Worm (Caenorhabditis elegans): Measurements from ENCODE around the gene asp-13.

The asp-13 gene

ce11 chrV:8609776-8610529 lies 33.0 kb downstream of the asp-13 start (continued):
- TF ChIP-seq xnd-1 (tag; optimal IDR thresholded peaks at IDR 0.05): no peak
- peak; percentile 38 for TF ChIP-seq chd-7 (tag; optimal IDR thresholded peaks at IDR 0.05)
- TF ChIP-seq ceh-91 (GFP tag; IDR thresholded peaks at IDR 0.05): no peak
- no peak for TF ChIP-seq let-607 (tag; optimal IDR thresholded peaks at IDR 0.05)
- TF ChIP-seq lin-40 (tag; optimal IDR thresholded peaks at IDR 0.05): no peak
- no peak for TF ChIP-seq nhr-90 (tag; optimal IDR thresholded peaks at IDR 0.05)
- TF ChIP-seq B0336.3 (GFP tag; IDR thresholded peaks at IDR 0.05): no peak
- TF ChIP-seq efl-1 (GFP tag; optimal IDR thresholded peaks at IDR 0.05): no peak
- no peak for TF ChIP-seq B0019.2 (GFP tag; conservative IDR thresholded peaks at IDR 0.05)
- no peak for TF ChIP-seq cebp-1 (GFP tag; IDR thresholded peaks at IDR 0.05)
- TF ChIP-seq cebp-1 (tag; optimal IDR thresholded peaks at IDR 0.05): peak; percentile 36
- TF ChIP-seq Y95B8A.8 (GFP tag; IDR thresholded peaks at IDR 0.05): no peak
- TF ChIP-seq Y53F4B.3 (GFP tag; IDR thresholded peaks at IDR 0.05): no peak
- TF ChIP-seq dpff-1 (tag; optimal IDR thresholded peaks at IDR 0.05): no peak
- TF ChIP-seq tbp1 (GFP tag; optimal IDR thresholded peaks at IDR 0.05): no peak
- no peak for TF ChIP-seq him-1 (tag; optimal IDR thresholded peaks at IDR 0.05)
- no peak for TF ChIP-seq F23B12.7 (tag; optimal IDR thresholded peaks at IDR 0.05; ENCODE audit: insufficient read depth)
- TF ChIP-seq Y53G8AR.9 (GFP tag; conservative IDR thresholded peaks at IDR 0.05): no peak
- TF ChIP-seq F52B5.7 (tag; optimal IDR thresholded peaks at IDR 0.05): peak; percentile 22
- TF ChIP-seq lin-35 (GFP tag; optimal IDR thresholded peaks at IDR 0.05): peak in 1 of 3 experiments; percentile 11
- TF ChIP-seq nhr-120 (GFP tag; IDR thresholded peaks at IDR 0.05): 0 out of 2 replicates have a peak, but pooled peaks have one; percentile 30
- TF ChIP-seq hmg-1.2 (GFP tag; IDR thresholded peaks at IDR 0.05): 0 out of 2 replicates have a peak, but pooled peaks have one; percentile 5

DNA sequence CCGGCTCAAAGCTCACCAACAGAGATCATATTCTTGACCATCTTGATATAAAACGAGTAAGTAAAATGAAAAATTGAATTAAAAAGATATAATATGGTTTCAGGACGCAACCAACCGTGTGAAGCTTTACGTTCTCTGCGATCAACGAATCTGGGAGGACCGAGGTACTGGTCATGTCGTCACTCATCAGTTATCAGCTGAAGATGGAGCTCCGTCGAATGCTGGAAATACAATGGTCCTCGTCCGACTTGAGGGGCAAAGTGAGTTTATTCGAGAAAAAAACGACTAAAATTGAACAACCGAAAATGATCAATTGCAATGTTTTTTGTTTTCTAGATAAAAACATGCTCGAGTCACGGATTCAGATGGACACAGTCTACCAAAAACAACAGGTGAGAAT lies 34.5 kb downstream of the asp-13 start:
- TF ChIP-seq ztf-26 (tag; optimal IDR thresholded peaks at IDR 0.05) (no peak), athp-1 (tag; optimal IDR thresholded peaks at IDR 0.05) (no peak), K12H6.12 (tag; optimal IDR thresholded peaks at IDR 0.05) (no peak), ztf-25 (GFP tag; IDR thresholded peaks at IDR 0.05) (no peak), ztf-22 (GFP tag; optimal IDR thresholded peaks at IDR 0.05) (no peak), madf-3 (GFP tag; IDR thresholded peaks at IDR 0.05) (no peak), lsy-27 (tag; optimal IDR thresholded peaks at IDR 0.05; ENCODE audit: borderline replicate concordance, insufficient read depth) (no peak), gei-17 (GFP tag; optimal IDR thresholded peaks at IDR 0.05) (no peak), unc-62 (GFP tag; optimal IDR thresholded peaks at IDR 0.05) (no peak), zfh-2 (GFP tag; conservative IDR thresholded peaks at IDR 0.05) (no peak), ama-1 (optimal IDR thresholded peaks at IDR 0.05) (no peak), ama-1 (GFP tag; optimal IDR thresholded peaks at IDR 0.05) (no peak), mel-28 (tag; optimal IDR thresholded peaks at IDR 0.05; ENCODE audit: borderline replicate concordance) (no peak), ccch-3 (GFP tag; optimal IDR thresholded peaks at IDR 0.05) (no peak), tlf-1 (GFP tag; optimal IDR thresholded peaks at IDR 0.05) (no peak), B0336.3 (GFP tag; IDR thresholded peaks at IDR 0.05) (no peak), nhr-90 (tag; optimal IDR thresholded peaks at IDR 0.05) (no peak)

Data from whole organism, young adult.